Worm (Caenorhabditis elegans): ENCODE data around the gene clec-54.

DNA sequence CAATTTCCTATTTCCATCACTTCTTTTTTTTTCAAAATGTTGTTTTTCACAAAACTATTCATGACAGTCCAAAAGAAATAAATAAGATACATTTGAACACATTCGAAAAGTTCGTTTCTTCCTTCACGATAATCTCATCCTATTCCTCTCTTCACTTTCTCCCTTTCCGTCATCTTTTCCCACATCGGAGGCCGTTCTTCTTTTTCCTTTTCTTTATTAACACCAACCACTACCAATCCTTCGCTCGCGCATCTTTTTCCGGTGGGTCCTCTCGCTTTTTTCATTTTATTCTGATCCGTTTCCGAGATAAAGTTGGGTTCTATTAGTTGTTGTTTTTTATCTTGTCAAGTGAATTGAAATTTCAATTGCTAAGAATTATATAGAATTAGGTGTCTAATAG, 18.8 kb downstream of the clec-54 start:
- TF ChIP-seq him-1 (tag; optimal IDR thresholded peaks at IDR 0.05) (no peak), dao-5 (tag; optimal IDR thresholded peaks at IDR 0.05) (no peak)

Data from whole organism, L4/young adult.